Fruit fly (Drosophila melanogaster): ENCODE data around the gene Ykt6.

Gene Ykt6

DNA sequence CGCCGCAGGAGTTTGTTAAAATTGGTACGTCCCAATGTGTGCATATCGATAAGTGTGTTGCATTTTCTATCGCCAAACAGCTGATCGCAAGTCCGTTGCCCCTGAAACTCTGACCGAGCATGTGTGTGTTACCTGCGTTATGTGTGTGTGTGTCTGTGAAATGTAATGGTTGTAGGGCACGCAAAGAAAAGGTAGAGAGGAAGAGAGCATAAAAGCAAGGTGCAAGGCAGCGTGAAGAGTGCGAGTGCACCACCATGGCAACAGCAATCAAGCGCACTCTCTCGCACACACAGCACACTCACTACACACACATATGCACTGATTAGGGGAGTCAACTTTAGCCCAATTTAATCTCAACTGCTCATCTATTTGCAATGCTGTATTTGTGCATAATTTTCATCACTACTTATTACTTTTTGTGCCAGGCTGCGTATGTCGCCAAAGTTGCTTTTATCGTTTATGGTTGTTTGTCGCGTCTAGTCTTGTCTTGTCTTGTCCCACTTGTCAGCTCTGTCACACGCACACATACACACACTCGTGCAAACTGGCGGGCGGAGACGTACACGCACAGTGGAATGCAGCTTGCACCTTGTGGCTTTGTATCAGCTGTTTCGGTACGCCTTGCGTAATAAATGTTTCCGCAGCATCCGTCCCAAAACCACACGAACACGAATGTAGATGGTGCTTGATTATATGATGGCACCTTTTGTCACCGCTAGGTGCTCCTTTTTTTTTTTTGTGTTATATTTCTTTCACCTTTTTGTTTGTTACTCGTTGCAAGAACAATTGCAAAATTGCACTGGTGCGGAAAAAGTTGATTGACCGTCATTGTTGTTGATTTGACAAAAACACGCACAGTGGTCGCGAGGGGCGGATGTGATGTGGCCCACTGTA is 17.6 kb downstream of the Ykt6 start:
- TF ChIP-seq CG11762 (GFP tag; optimal IDR thresholded peaks at IDR 0.05; ENCODE audit: insufficient read depth) (peak; percentile 78), Smox (GFP tag; optimal IDR thresholded peaks at IDR 0.05) (peak; percentile 82), Sox15 (GFP tag; optimal IDR thresholded peaks at IDR 0.05) (peak; percentile 80), Ets96B (tag; optimal IDR thresholded peaks at IDR 0.05) (peak; percentile 62), CG3919 (GFP tag; optimal IDR thresholded peaks at IDR 0.05) (peak; percentile 79), pdm3 (GFP tag; optimal IDR thresholded peaks at IDR 0.05) (peak; percentile 86), CG6792 (GFP tag; optimal IDR thresholded peaks at IDR 0.05) (peak; percentile 87), CG11902 (GFP tag; optimal IDR thresholded peaks at IDR 0.05) (peak; percentile 64), CG6808 (GFP tag; optimal IDR thresholded peaks at IDR 0.05) (peak; percentile 78), net (GFP tag; optimal IDR thresholded peaks at IDR 0.05) (peak; percentile 81), CG34406 (GFP tag; optimal IDR thresholded peaks at IDR 0.05) (peak; percentile 78), eg (GFP tag; IDR thresholded peaks at IDR 0.05) (peak; percentile 81), CG10669 (GFP tag; optimal IDR thresholded peaks at IDR 0.05) (peak; percentile 79), Eip75B (GFP tag; optimal IDR thresholded peaks at IDR 0.05) (peak; percentile 84), CG8119 (GFP tag; IDR thresholded peaks at IDR 0.05) (peak; percentile 87), dac (GFP tag; optimal IDR thresholded peaks at IDR 0.05) (peak; percentile 87), CG6854 (GFP tag; optimal IDR thresholded peaks at IDR 0.05) (peak; percentile 26), spab (GFP tag; optimal IDR thresholded peaks at IDR 0.05) (peak; percentile 72), Gug (GFP tag; IDR thresholded peaks at IDR 0.05) (peak; percentile 74), topi (GFP tag; optimal IDR thresholded peaks at IDR 0.05) (peak; percentile 91), CG8632 (GFP tag; optimal IDR thresholded peaks at IDR 0.05) (peak; percentile 80), CG11294 (GFP tag; IDR thresholded peaks at IDR 0.05) (peak; percentile 81), OdsH (GFP tag; optimal IDR thresholded peaks at IDR 0.05) (peak; percentile 80), Eip93F (GFP tag; optimal IDR thresholded peaks at IDR 0.05) (no peak), Eip78C (GFP tag) (peak; percentile 93), CG10631 (GFP tag; optimal IDR thresholded peaks at IDR 0.05) (peak; percentile 85), dsx (GFP tag; optimal IDR thresholded peaks at IDR 0.05; ENCODE audit: poor library complexity, severe bottlenecking) (peak; percentile 56), Sox102F (GFP tag; optimal IDR thresholded peaks at IDR 0.05) (peak; percentile 81), ss (GFP tag; optimal IDR thresholded peaks at IDR 0.05) (peak; percentile 64 to 75), Met (GFP tag; optimal IDR thresholded peaks at IDR 0.05) (peak; percentile 89), CG16779 (tag; optimal IDR thresholded peaks at IDR 0.05) (peak; percentile 67), Hr4 (GFP tag; optimal IDR thresholded peaks at IDR 0.05) (peak; percentile 88), Hr39 (GFP tag; optimal IDR thresholded peaks at IDR 0.05) (peak; percentile 91), Blimp-1 (GFP tag; optimal IDR thresholded peaks at IDR 0.05) (peak; percentile 61), svp (GFP tag) (peak; percentile 95), CG6276 (GFP tag; optimal IDR thresholded peaks at IDR 0.05) (peak; percentile 89), CG9139 (GFP tag; optimal IDR thresholded peaks at IDR 0.05) (no peak), CG31627 (GFP tag; optimal IDR thresholded peaks at IDR 0.05) (peak; percentile 87), CG1621 (tag; optimal IDR thresholded peaks at IDR 0.05) (peak; percentile 57), Lpt (GFP tag; optimal IDR thresholded peaks at IDR 0.05) (peak; percentile 50), fd85E (GFP tag; optimal IDR thresholded peaks at IDR 0.05) (peak; percentile 42), CG7368 (GFP tag; optimal IDR thresholded peaks at IDR 0.05) (peak; percentile 67), Ets21C (GFP tag; optimal IDR thresholded peaks at IDR 0.05) (peak; percentile 83), esn (GFP tag; optimal IDR thresholded peaks at IDR 0.05) (peak; percentile 90), CG6163 (GFP tag; IDR thresholded peaks at IDR 0.05) (peak; percentile 75), Hr38 (GFP tag; optimal IDR thresholded peaks at IDR 0.05) (peak; percentile 2), fkh (GFP tag; optimal IDR thresholded peaks at IDR 0.05) (no peak), achi (GFP tag; optimal IDR thresholded peaks at IDR 0.05) (peak; percentile 83), CG8319 (GFP tag; optimal IDR thresholded peaks at IDR 0.05) (peak; percentile 62), lz (GFP tag; optimal IDR thresholded peaks at IDR 0.05) (peak; percentile 91)

Measured in whole organism, prepupa.